Worm (Caenorhabditis elegans): Measurements from ENCODE around the gene F01D5.6.

F01D5.6 gene

DNA sequence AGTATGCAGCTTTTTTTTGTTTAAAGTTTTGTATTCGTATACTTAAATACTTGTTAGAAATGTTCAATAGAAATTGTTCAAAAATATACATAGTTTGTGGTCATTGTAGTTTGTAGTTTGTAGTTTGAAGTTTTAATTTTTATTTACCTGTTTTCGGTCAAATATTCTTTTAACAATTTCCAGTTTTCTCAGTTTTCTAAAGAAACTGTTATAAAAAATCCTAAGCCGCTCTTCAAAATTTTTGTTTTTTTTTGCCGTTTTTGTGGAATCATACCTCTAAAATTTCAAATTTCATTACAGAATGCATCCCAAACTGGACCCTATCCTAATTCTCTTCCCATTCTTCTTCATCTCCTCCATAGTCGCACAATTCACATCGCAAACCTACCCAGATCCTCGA, at the start of gene F01D5.6:
Gene F01D5.6 (plus strand): TSS at position 301 of the 400 bp plus-strand sequence.
- TF ChIP-seq tbx-11 (GFP tag; IDR thresholded peaks at IDR 0.05) (no peak), flt-1 (GFP tag; IDR thresholded peaks at IDR 0.05) (no peak), hnd-1 (tag; optimal IDR thresholded peaks at IDR 0.05) (no peak), ama-1 (optimal IDR thresholded peaks at IDR 0.05) (no peak), ceh-36 (tag; optimal IDR thresholded peaks at IDR 0.05) (no peak), ets-7 (tag; optimal IDR thresholded peaks at IDR 0.05) (no peak), F13C5.2 (tag; optimal IDR thresholded peaks at IDR 0.05) (no peak), ceh-13 (GFP tag; optimal IDR thresholded peaks at IDR 0.05) (no peak), hmg-4 (GFP tag; optimal IDR thresholded peaks at IDR 0.05) (no peak), tra-4 (tag; optimal IDR thresholded peaks at IDR 0.05) (no peak), aly-1 (tag; optimal IDR thresholded peaks at IDR 0.05) (no peak), pes-1 (GFP tag; IDR thresholded peaks at IDR 0.05) (no peak), sea-1 (GFP tag; conservative IDR thresholded peaks at IDR 0.05) (no peak)

DNA sequence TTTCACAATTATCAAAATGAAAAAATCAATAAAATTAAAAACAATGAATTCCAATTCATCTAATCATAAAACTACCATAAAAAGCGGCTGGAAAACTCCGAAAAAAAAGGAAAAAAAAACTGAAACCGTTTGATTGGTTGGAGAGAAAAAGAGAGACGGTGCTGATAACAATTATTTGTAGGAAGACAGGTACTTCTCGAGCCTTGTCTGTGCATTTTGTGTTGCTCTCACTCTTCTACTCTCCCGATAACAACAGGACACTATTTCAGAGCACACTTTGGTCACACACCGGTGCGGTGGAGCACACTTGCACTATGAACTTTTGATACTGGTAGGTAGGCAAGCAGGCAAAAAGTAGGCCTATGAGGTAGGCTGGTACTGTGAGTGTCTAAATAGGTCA, 49.8 kb upstream of the F01D5.6 start:
- TF ChIP-seq sea-1 (GFP tag; conservative IDR thresholded peaks at IDR 0.05) (no peak), ets-7 (tag; optimal IDR thresholded peaks at IDR 0.05) (no peak), ama-1 (optimal IDR thresholded peaks at IDR 0.05) (no peak), flt-1 (GFP tag; IDR thresholded peaks at IDR 0.05) (no peak), aly-1 (tag; optimal IDR thresholded peaks at IDR 0.05) (no peak)

DNA sequence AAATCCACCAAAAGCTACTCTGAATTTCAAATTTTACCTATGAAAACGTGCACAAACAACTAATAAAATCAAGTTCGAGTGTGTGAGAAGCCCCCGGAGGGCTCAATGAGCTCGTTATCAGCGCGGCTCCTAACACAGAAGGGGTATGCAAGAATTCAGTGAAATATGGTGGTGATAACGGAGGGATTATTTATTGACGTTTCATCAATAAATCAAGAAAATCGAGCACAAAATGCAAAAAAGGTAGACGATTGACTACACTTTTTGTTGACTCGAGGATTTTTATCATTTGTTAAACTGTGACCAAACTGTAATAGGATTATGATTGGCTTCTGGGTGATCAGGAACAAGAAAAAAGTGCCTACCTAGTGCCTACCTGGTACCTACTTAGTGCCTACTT, 48.9 kb upstream of the F01D5.6 start, which contains the start of gene zip-3:
Gene zip-3 (minus strand): TSS at position 21 of the 400 bp plus-strand sequence.
- no peak for TF ChIP-seq B0310.2 (tag; optimal IDR thresholded peaks at IDR 0.05)
- TF ChIP-seq ama-1 (optimal IDR thresholded peaks at IDR 0.05), result no peak
- TF ChIP-seq pes-1 (GFP tag; IDR thresholded peaks at IDR 0.05), result no peak
- no peak for TF ChIP-seq ceh-36 (tag; optimal IDR thresholded peaks at IDR 0.05)
- TF ChIP-seq scrt-1 (GFP tag; IDR thresholded peaks at IDR 0.05), result no peak
- TF ChIP-seq tra-4 (tag; optimal IDR thresholded peaks at IDR 0.05), result no peak
- no peak for TF ChIP-seq flt-1 (GFP tag; IDR thresholded peaks at IDR 0.05)
- no peak for TF ChIP-seq ceh-13 (GFP tag; optimal IDR thresholded peaks at IDR 0.05)
- no peak for TF ChIP-seq tbx-37 (GFP tag; conservative IDR thresholded peaks at IDR 0.05)
- TF ChIP-seq hnd-1 (tag; optimal IDR thresholded peaks at IDR 0.05), result no peak

- TF ChIP-seq F13C5.2 (tag; optimal IDR thresholded peaks at IDR 0.05) (no peak), aly-1 (tag; optimal IDR thresholded peaks at IDR 0.05) (no peak), hmg-4 (GFP tag; optimal IDR thresholded peaks at IDR 0.05) (no peak), ceh-13 (GFP tag; optimal IDR thresholded peaks at IDR 0.05) (no peak), B0310.2 (tag; optimal IDR thresholded peaks at IDR 0.05) (no peak), sea-1 (GFP tag; conservative IDR thresholded peaks at IDR 0.05) (no peak), ama-1 (optimal IDR thresholded peaks at IDR 0.05) (no peak), scrt-1 (GFP tag; IDR thresholded peaks at IDR 0.05) (no peak), tbx-11 (GFP tag; IDR thresholded peaks at IDR 0.05) (no peak), pes-1 (GFP tag; IDR thresholded peaks at IDR 0.05) (no peak), hnd-1 (tag; optimal IDR thresholded peaks at IDR 0.05) (no peak), hmbx-1 (tag; optimal IDR thresholded peaks at IDR 0.05) (no peak), tbx-37 (GFP tag; conservative IDR thresholded peaks at IDR 0.05) (no peak), flt-1 (GFP tag; IDR thresholded peaks at IDR 0.05) (no peak), tra-4 (tag; optimal IDR thresholded peaks at IDR 0.05) (no peak), ceh-36 (tag; optimal IDR thresholded peaks at IDR 0.05) (no peak), ets-7 (tag; optimal IDR thresholded peaks at IDR 0.05) (no peak)
Observed at ce11 chrII:13958359-13958758, 48.0 kb upstream of the F01D5.6 start.

- TF ChIP-seq scrt-1 (GFP tag; IDR thresholded peaks at IDR 0.05) (no peak), ceh-13 (GFP tag; optimal IDR thresholded peaks at IDR 0.05) (no peak)
Observed at ce11 chrII:13961567-13961966, 44.7 kb upstream of the F01D5.6 start.

DNA sequence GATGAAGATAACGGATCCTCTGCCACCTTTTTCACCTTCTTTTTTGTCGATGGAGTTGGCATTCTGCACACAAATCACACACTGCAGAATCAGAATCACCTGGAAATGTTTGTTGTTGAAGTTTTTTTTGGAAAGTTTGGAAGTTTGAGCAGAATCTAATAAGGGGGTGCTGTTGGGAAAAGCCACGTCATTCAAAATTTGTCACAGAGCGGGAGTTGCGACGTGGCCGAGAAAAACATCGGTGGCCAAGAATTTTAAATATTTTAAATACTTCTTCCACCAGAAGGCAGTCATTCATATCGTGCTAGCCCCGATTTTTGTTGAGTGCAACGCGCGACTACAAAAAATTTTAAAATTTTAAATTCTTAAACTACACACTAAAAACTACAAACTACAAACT, 44.0 kb upstream of the F01D5.6 start, which contains the start of gene rpi-1:
Gene rpi-1 (minus strand): TSS at position 101 of the 400 bp plus-strand sequence.
- no peak for TF ChIP-seq ceh-36 (tag; optimal IDR thresholded peaks at IDR 0.05)
- no peak for TF ChIP-seq hnd-1 (tag; optimal IDR thresholded peaks at IDR 0.05)

ce11 chrII:13964325-13964724, 42.0 kb upstream of the F01D5.6 start:
- TF ChIP-seq hnd-1 (tag; optimal IDR thresholded peaks at IDR 0.05) (no peak), B0310.2 (tag; optimal IDR thresholded peaks at IDR 0.05) (no peak), ama-1 (optimal IDR thresholded peaks at IDR 0.05) (no peak), aly-1 (tag; optimal IDR thresholded peaks at IDR 0.05) (no peak), ets-7 (tag; optimal IDR thresholded peaks at IDR 0.05) (no peak), ceh-13 (GFP tag; optimal IDR thresholded peaks at IDR 0.05) (no peak), sea-1 (GFP tag; conservative IDR thresholded peaks at IDR 0.05) (no peak), tbx-11 (GFP tag; IDR thresholded peaks at IDR 0.05) (no peak), ceh-36 (tag; optimal IDR thresholded peaks at IDR 0.05) (no peak), tra-4 (tag; optimal IDR thresholded peaks at IDR 0.05) (no peak), pes-1 (GFP tag; IDR thresholded peaks at IDR 0.05) (no peak), hmbx-1 (tag; optimal IDR thresholded peaks at IDR 0.05) (no peak), tbx-37 (GFP tag; conservative IDR thresholded peaks at IDR 0.05) (no peak), F13C5.2 (tag; optimal IDR thresholded peaks at IDR 0.05) (no peak), hmg-4 (GFP tag; optimal IDR thresholded peaks at IDR 0.05) (no peak), flt-1 (GFP tag; IDR thresholded peaks at IDR 0.05) (no peak), scrt-1 (GFP tag; IDR thresholded peaks at IDR 0.05) (no peak)

ce11 chrII:13966242-13966641, 40.1 kb upstream of the F01D5.6 start, which contains the start of gene W07G1.7:
Gene W07G1.7 (minus strand): TSS chrII:13966342.
- TF ChIP-seq scrt-1 (GFP tag; IDR thresholded peaks at IDR 0.05) (no peak), B0310.2 (tag; optimal IDR thresholded peaks at IDR 0.05) (no peak), hmg-4 (GFP tag; optimal IDR thresholded peaks at IDR 0.05) (no peak), ets-7 (tag; optimal IDR thresholded peaks at IDR 0.05) (no peak), ceh-36 (tag; optimal IDR thresholded peaks at IDR 0.05) (no peak), flt-1 (GFP tag; IDR thresholded peaks at IDR 0.05) (no peak), hmbx-1 (tag; optimal IDR thresholded peaks at IDR 0.05) (no peak)

Data from whole organism, early embryonic.